Worm (Caenorhabditis elegans) whole organism, late embryonic: ENCODE results near the gene pitp-1.

Experiments used
- pax-1 ChIP-seq: fragments of 150-350 bp; optimal IDR thresholded peaks from 2 replicates; lab custom pipeline; 2014; ENCODE audit warnings: missing biosample characterization, missing genetic modification characterization
- sox-4 ChIP-seq: sonication (generic microtip); optimal IDR thresholded peaks from 2 replicates; lab custom pipeline; 2017; ENCODE audit warnings: mild to moderate bottlenecking, missing genetic modification characterization, inconsistent platforms, missing compliant biosample characterization
- unc-42 ChIP-seq: sonication (generic microtip); optimal IDR thresholded peaks from 2 replicates; lab custom pipeline; 2016; ENCODE audit warnings: missing genotype, missing genetic modification characterization, missing compliant biosample characterization
- unc-55 ChIP-seq: sonication (generic microtip); optimal IDR thresholded peaks from 2 replicates; lab custom pipeline; 2017; ENCODE audit warnings: missing biosample characterization, missing genetic modification reagents, missing genetic modification characterization

DNA sequence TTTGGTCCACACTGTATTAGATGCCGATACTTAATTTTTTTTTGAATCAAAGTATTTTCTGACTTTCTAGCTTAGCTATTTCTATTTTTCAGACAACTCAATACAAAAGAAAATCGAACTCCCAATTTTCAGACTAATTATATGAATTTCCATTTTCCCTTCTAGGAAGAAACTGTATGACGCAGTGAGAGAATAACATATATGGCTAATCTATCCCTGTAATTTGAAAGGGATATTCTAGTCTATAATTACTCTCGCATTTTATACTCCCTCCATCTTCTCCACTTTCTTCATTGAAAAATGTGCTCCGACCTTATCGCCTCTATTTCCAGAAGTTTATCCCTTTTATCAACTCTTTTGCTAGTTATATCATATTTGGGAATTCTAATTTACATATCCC is 23.8 kb upstream of the pitp-1 start, which contains the start of gene C54C6.4:
- no peak for TF ChIP-seq pax-1
- TF ChIP-seq unc-42 = no peak
- TF ChIP-seq unc-55 (GFP tag; lab: Kevin White, UChicago) = no peak
- TF ChIP-seq sox-4 (tag; lab: Kevin White, UChicago) = no peak
